Fruit fly (Drosophila melanogaster) whole organism, embryonic: ENCODE measurements around the gene PLCXD.

ENCODE experiments used
- Abd-B ChIP-seq: fragments of 200-800 bp; sonication (Bioruptor generic); optimal IDR thresholded peaks from 2 replicates; lab custom pipeline; 2018; ENCODE audit warnings: missing biosample characterization, mild to moderate bottlenecking, missing genetic modification characterization, moderate library complexity
- Antp ChIP-seq: fragments of 200-800 bp; sonication (Bioruptor generic); optimal IDR thresholded peaks from 3 replicates; lab custom pipeline; 2016; ENCODE audit warnings: missing biosample characterization, missing genetic modification characterization
- BEAF-32 ChIP-seq: fragments of 200-800 bp; sonication (Bioruptor generic); optimal IDR thresholded peaks from 3 replicates; lab custom pipeline; 2017; ENCODE audit warnings: missing biosample characterization, missing genetic modification characterization, mild to moderate bottlenecking, moderate library complexity, missing genetic modification reagents
- Blimp-1 ChIP-seq: fragments of 200-800 bp; sonication (Bioruptor generic); optimal IDR thresholded peaks from 3 replicates; lab custom pipeline; 2018; ENCODE audit warnings: missing biosample characterization, missing genetic modification characterization, mild to moderate bottlenecking, moderate library complexity, missing genetic modification reagents
- CG10209 ChIP-seq: fragments of 200-800 bp; sonication (Bioruptor generic); optimal IDR thresholded peaks from 3 replicates; lab custom pipeline; 2017; ENCODE audit warnings: missing biosample characterization, mild to moderate bottlenecking, missing genetic modification characterization, missing genetic modification reagents
- CG10321 ChIP-seq: fragments of 200-800 bp; sonication (Bioruptor generic); IDR thresholded peaks from 2 replicates; pipeline ENCODE4 v1.3.6; 2022; ENCODE audit warnings: missing biosample characterization, missing genetic modification characterization
- CG10366 ChIP-seq: fragments of 200-800 bp; sonication (Bioruptor generic); IDR thresholded peaks from 2 replicates; pipeline ENCODE4 v1.3.6; 2022; ENCODE audit warnings: missing biosample characterization, missing genetic modification characterization
- CG11085 ChIP-seq: fragments of 200-800 bp; sonication (Bioruptor generic); IDR thresholded peaks from 2 replicates; pipeline ENCODE4 v1.3.6; 2022; ENCODE audit warnings: missing biosample characterization, missing genetic modification characterization
- CG12155 ChIP-seq: fragments of 200-800 bp; sonication (Bioruptor generic); optimal IDR thresholded peaks from 3 replicates; lab custom pipeline; 2016; ENCODE audit warnings: missing biosample characterization, missing genetic modification characterization
- CG12219 ChIP-seq: fragments of 200-800 bp; sonication (Bioruptor generic); optimal IDR thresholded peaks from 3 replicates; lab custom pipeline; 2018; ENCODE audit warnings: missing biosample characterization, mild to moderate bottlenecking, missing genetic modification characterization
- CG13624 ChIP-seq: fragments of 200-800 bp; sonication (Bioruptor generic); optimal IDR thresholded peaks from 2 replicates; lab custom pipeline; 2016; ENCODE audit warnings: missing biosample characterization, missing genetic modification characterization
- CG13775 ChIP-seq: fragments of 200-800 bp; sonication (Bioruptor generic); optimal IDR thresholded peaks from 3 replicates; lab custom pipeline; 2017; ENCODE audit warnings: missing biosample characterization, mild to moderate bottlenecking, missing genetic modification characterization
- CG15479 ChIP-seq: fragments of 200-800 bp; sonication (Bioruptor generic); optimal IDR thresholded peaks from 3 replicates; lab custom pipeline; 2019; ENCODE audit warnings: missing biosample characterization, mild to moderate bottlenecking, missing genetic modification characterization, moderate library complexity
- CG15514 ChIP-seq: fragments of 200-800 bp; sonication (Bioruptor generic); optimal IDR thresholded peaks from 3 replicates; lab custom pipeline; 2017; ENCODE audit warnings: missing biosample characterization, missing genetic modification characterization, mild to moderate bottlenecking, moderate library complexity, missing genetic modification reagents
- CG16779 ChIP-seq: fragments of 200-800 bp; sonication (Bioruptor generic); IDR thresholded peaks from 2 replicates; pipeline ENCODE4 v1.3.6; 2022; ENCODE audit warnings: missing biosample characterization, missing genetic modification characterization
- CG16813 ChIP-seq: fragments of 200-800 bp; sonication (Bioruptor generic); IDR thresholded peaks from 3 replicates; pipeline ENCODE4 v1.3.6; 2022; ENCODE audit warnings: missing biosample characterization, missing genetic modification characterization; ENCODE audit not compliant: partially characterized antibody
- CG18764 ChIP-seq: fragments of 200-800 bp; sonication (Bioruptor generic); optimal IDR thresholded peaks from 3 replicates; lab custom pipeline; 2016; ENCODE audit warnings: missing biosample characterization, missing genetic modification characterization
- CG33213 ChIP-seq: fragments of 200-800 bp; sonication (Bioruptor generic); optimal IDR thresholded peaks from 3 replicates; lab custom pipeline; 2016; ENCODE audit warnings: missing biosample characterization, missing genetic modification characterization
- CG4730 ChIP-seq: fragments of 200-800 bp; sonication (Bioruptor generic); IDR thresholded peaks from 2 replicates; pipeline ENCODE4 v1.3.6; 2022; ENCODE audit warnings: missing biosample characterization, missing genetic modification characterization
- CG4854 ChIP-seq: fragments of 200-800 bp; sonication (Bioruptor generic); optimal IDR thresholded peaks from 2 replicates; lab custom pipeline; 2016; ENCODE audit warnings: missing biosample characterization, missing genetic modification characterization, inconsistent platforms
- CG9876 ChIP-seq: fragments of 200-800 bp; sonication (Bioruptor generic); optimal IDR thresholded peaks from 2 replicates; lab custom pipeline; 2016; ENCODE audit warnings: missing biosample characterization, missing genetic modification characterization
- D ChIP-seq, 2 experiments: fragments of 200-800 bp in 1 of 2; fragments of >200 bp in 1 of 2; sonication (Bioruptor generic) in 1 of 2; optimal IDR thresholded peaks; 2 replicates in 1 of 2; 3 replicates in 1 of 2; lab custom pipeline; 2017; ENCODE audit warnings: mild to moderate bottlenecking in 1 of 2, missing biosample characterization in 1 of 2, missing genetic modification characterization in 1 of 2, missing genetic modification reagents in 1 of 2
- Dip3 ChIP-seq: fragments of 200-800 bp; sonication (Bioruptor generic); optimal IDR thresholded peaks from 3 replicates; lab custom pipeline; 2016; ENCODE audit warnings: missing biosample characterization, missing genetic modification characterization
- Dll ChIP-seq: fragments of 200-800 bp; sonication (Bioruptor generic); IDR thresholded peaks from 4 replicates; pipeline ENCODE4 v1.3.6; 2022; ENCODE audit warnings: missing biosample characterization, missing genetic modification characterization; ENCODE audit not compliant: partially characterized antibody
- E2f1 ChIP-seq: fragments of 200-800 bp; sonication (Bioruptor generic); IDR thresholded peaks from 2 replicates; pipeline ENCODE4 v1.3.6; 2022; ENCODE audit warnings: missing biosample characterization, missing genetic modification characterization
- ERR ChIP-seq: fragments of 200-800 bp; sonication (Bioruptor generic); optimal IDR thresholded peaks from 2 replicates; lab custom pipeline; 2016; ENCODE audit warnings: missing biosample characterization, missing genetic modification characterization
- Ets97D ChIP-seq: fragments of 200-800 bp; sonication (Bioruptor generic); optimal IDR thresholded peaks from 3 replicates; lab custom pipeline; 2016; ENCODE audit warnings: missing biosample characterization, missing genetic modification characterization
- HHEX ChIP-seq: fragments of 200-800 bp; sonication (Bioruptor generic); optimal IDR thresholded peaks from 3 replicates; lab custom pipeline; 2017; ENCODE audit warnings: missing biosample characterization, mild to moderate bottlenecking, missing genetic modification characterization, missing genetic modification reagents
- Sox100B ChIP-seq: fragments of 200-800 bp; sonication (Bioruptor generic); optimal IDR thresholded peaks from 3 replicates; lab custom pipeline; 2018; ENCODE audit warnings: missing biosample characterization, mild to moderate bottlenecking, missing genetic modification characterization
- Sry-β ChIP-seq: fragments of 200-800 bp; sonication (Bioruptor generic); optimal IDR thresholded peaks from 2 replicates; lab custom pipeline; 2018; ENCODE audit warnings: missing biosample characterization, mild to moderate bottlenecking, missing genetic modification characterization, moderate library complexity
- ab ChIP-seq: fragments of 200-800 bp; sonication (Bioruptor generic); optimal IDR thresholded peaks from 2 replicates; lab custom pipeline; 2016; ENCODE audit warnings: missing biosample characterization, missing genetic modification characterization
- abd-A ChIP-seq: fragments of 200-800 bp; sonication (Bioruptor generic); optimal IDR thresholded peaks from 3 replicates; lab custom pipeline; 2019; ENCODE audit warnings: missing biosample characterization, mild to moderate bottlenecking, missing genetic modification characterization, moderate library complexity
- bigmax ChIP-seq: fragments of 200-800 bp; sonication (Bioruptor generic); optimal IDR thresholded peaks from 2 replicates; lab custom pipeline; 2018; ENCODE audit warnings: missing biosample characterization, mild to moderate bottlenecking, missing genetic modification characterization
- crol ChIP-seq: fragments of 200-800 bp; sonication (Bioruptor generic); IDR thresholded peaks from 2 replicates; pipeline ENCODE4 v1.3.6; 2022; ENCODE audit warnings: missing biosample characterization, missing genetic modification characterization
- crp ChIP-seq, 2 experiments: fragments of 200-800 bp; sonication (Bioruptor generic); optimal IDR thresholded peaks; 2 replicates in 1 of 2; 3 replicates in 1 of 2; lab custom pipeline; 2017; ENCODE audit warnings: missing biosample characterization in 2 of 2, missing genetic modification characterization in 2 of 2, mild to moderate bottlenecking in 1 of 2, moderate library complexity in 1 of 2
- grn ChIP-seq: fragments of 200-800 bp; sonication (Bioruptor generic); optimal IDR thresholded peaks from 3 replicates; lab custom pipeline; 2017; ENCODE audit warnings: missing biosample characterization, missing genetic modification characterization
- ind ChIP-seq: fragments of 200-800 bp; sonication (Bioruptor generic); optimal IDR thresholded peaks from 3 replicates; lab custom pipeline; 2016; ENCODE audit warnings: missing biosample characterization, missing genetic modification characterization
- knrl ChIP-seq: fragments of 200-800 bp; sonication (Bioruptor generic); IDR thresholded peaks from 3 replicates; pipeline ENCODE4 v1.3.6; 2022; ENCODE audit warnings: missing biosample characterization, missing genetic modification characterization; ENCODE audit not compliant: partially characterized antibody
- lmd ChIP-seq: fragments of 200-800 bp; sonication (Bioruptor generic); IDR thresholded peaks from 2 replicates; pipeline ENCODE4 v1.3.6; 2022; ENCODE audit warnings: missing biosample characterization, missing genetic modification characterization
- lola ChIP-seq, 3 experiments: fragments of >200 bp in 2 of 3; fragments of 200-800 bp in 1 of 3; sonication (Bioruptor generic) in 1 of 3; optimal IDR thresholded peaks; 2 replicates each; lab custom pipeline; 2017 to 2019; ENCODE audit warnings: missing biosample characterization in 3 of 3, missing genetic modification characterization in 3 of 3, mild to moderate bottlenecking in 1 of 3, moderate library complexity in 1 of 3
- nau ChIP-seq: fragments of 200-800 bp; sonication (Bioruptor generic); optimal IDR thresholded peaks from 3 replicates; lab custom pipeline; 2017; ENCODE audit warnings: missing biosample characterization, mild to moderate bottlenecking, missing genetic modification characterization, missing genetic modification reagents
- phol ChIP-seq: fragments of 200-800 bp; sonication (Bioruptor generic); optimal IDR thresholded peaks from 3 replicates; lab custom pipeline; 2018; ENCODE audit warnings: missing biosample characterization, mild to moderate bottlenecking, missing genetic modification characterization, moderate library complexity
- ranshi ChIP-seq: fragments of 200-800 bp; sonication (Bioruptor generic); IDR thresholded peaks from 2 replicates; pipeline ENCODE4 v1.3.6; 2022; ENCODE audit warnings: missing biosample characterization, missing genetic modification characterization
- repo ChIP-seq: fragments of 200-800 bp; sonication (Bioruptor generic); optimal IDR thresholded peaks from 2 replicates; lab custom pipeline; 2016; ENCODE audit warnings: missing biosample characterization, missing genetic modification characterization
- sens ChIP-seq: fragments of 200-800 bp; sonication (Bioruptor generic); peaks from one replicate; lab custom pipeline; 2016; ENCODE audit warnings: missing biosample characterization, missing genetic modification characterization
- sim ChIP-seq: fragments of 200-800 bp; sonication (Bioruptor generic); IDR thresholded peaks from 2 replicates; pipeline ENCODE4 v1.3.6; 2022; ENCODE audit warnings: missing biosample characterization, missing genetic modification characterization
- slou ChIP-seq: fragments of 200-800 bp; sonication (Bioruptor generic); optimal IDR thresholded peaks from 3 replicates; lab custom pipeline; 2016; ENCODE audit warnings: missing biosample characterization, missing genetic modification characterization
- stwl ChIP-seq: fragments of 200-800 bp; sonication (Bioruptor generic); optimal IDR thresholded peaks from 3 replicates; lab custom pipeline; 2018; ENCODE audit warnings: missing biosample characterization, mild to moderate bottlenecking, missing genetic modification characterization, moderate library complexity
- trh ChIP-seq: fragments of 200-800 bp; sonication (Bioruptor generic); optimal IDR thresholded peaks from 2 replicates; lab custom pipeline; 2016; ENCODE audit warnings: missing biosample characterization, missing genetic modification characterization
- z ChIP-seq: fragments of 200-800 bp; sonication (Bioruptor generic); IDR thresholded peaks from 3 replicates; pipeline ENCODE4 v1.3.6; 2022; ENCODE audit warnings: missing biosample characterization, missing genetic modification characterization

Gene PLCXD

dm6 chr2L:12007331-12007791 is 41.9 kb upstream of the PLCXD start (continued):
- TF ChIP-seq bigmax (GFP tag; lab: Kevin White, UChicago) (no peak), CG16779 (no peak), Blimp-1 (GFP tag; lab: Kevin White, UChicago) (peak; percentile 45), CG16813 (GFP tag; lab: Robert Waterston, UW) (no peak), CG12219 (peak; percentile 85), CG13775 (peak; percentile 41), Dip3 (GFP tag; lab: Kevin White, UChicago) (no peak), lola (GFP tag; optimal IDR thresholded peaks at IDR 0.05; lab: Kevin White, UChicago) (no peak), trh (GFP tag; lab: Kevin White, UChicago) (no peak), HHEX (peak; percentile 51), sens (GFP tag; lab: Kevin White, UChicago) (peak; percentile 93), CG4730 (GFP tag; lab: Robert Waterston, UW) (no peak), nau (GFP tag; lab: Kevin White, UChicago) (peak; percentile 84), z (no peak), CG33213 (GFP tag; lab: Kevin White, UChicago) (peak; percentile 91), Abd-B (GFP tag; lab: Kevin White, UChicago) (no peak), CG15514 (peak; percentile 75), Antp (peak; percentile 5), Ets97D (GFP tag; lab: Kevin White, UChicago) (peak; percentile 0), CG10366 (GFP tag; lab: Robert Waterston, UW) (no peak), CG15479 (GFP tag; lab: Kevin White, UChicago) (peak; percentile 100), BEAF-32 (GFP tag; lab: Kevin White, UChicago) (peak; percentile 11), Sox100B (GFP tag; lab: Kevin White, UChicago) (peak; percentile 35), crol (no peak), ranshi (GFP tag; lab: Robert Waterston, UW) (no peak), crp (GFP tag; optimal IDR thresholded peaks at IDR 0.05; lab: Kevin White, UChicago) (no peak), CG13624 (GFP tag; lab: Kevin White, UChicago) (peak; percentile 74), ind (GFP tag; lab: Kevin White, UChicago) (no peak), D (optimal IDR thresholded peaks at IDR 0.05; lab: Kevin White, UChicago) (peak; percentile 97), D (GFP tag; optimal IDR thresholded peaks at IDR 0.05; lab: Kevin White, UChicago) (peak; percentile 5), CG10209 (peak; percentile 47), repo (GFP tag; lab: Kevin White, UChicago) (peak; percentile 50), CG4854 (GFP tag; lab: Kevin White, UChicago) (no peak), knrl (no peak), stwl (peak; percentile 43), ab (GFP tag; lab: Kevin White, UChicago) (no peak), E2f1 (no peak), grn (GFP tag; lab: Kevin White, UChicago) (peak; percentile 5), abd-A (tag; lab: Kevin White, UChicago) (peak; percentile 100), slou (no peak), CG10321 (GFP tag; lab: Robert Waterston, UW) (no peak), Dll (GFP tag; lab: Robert Waterston, UW) (no peak), ERR (peak; percentile 66), CG9876 (no peak), phol (tag; lab: Kevin White, UChicago) (peak; percentile 26), CG18764 (GFP tag; lab: Kevin White, UChicago) (peak; percentile 56), sim (GFP tag; lab: Robert Waterston, UW) (no peak), Sry-β (GFP tag; lab: Kevin White, UChicago) (peak; percentile 46), CG11085 (GFP tag; lab: Robert Waterston, UW) (no peak), lmd (GFP tag; lab: Robert Waterston, UW) (no peak), CG12155 (peak; percentile 57)
